Worm (Caenorhabditis elegans): ENCODE data around the gene mdt-27.

The mdt-27 gene

DNA sequence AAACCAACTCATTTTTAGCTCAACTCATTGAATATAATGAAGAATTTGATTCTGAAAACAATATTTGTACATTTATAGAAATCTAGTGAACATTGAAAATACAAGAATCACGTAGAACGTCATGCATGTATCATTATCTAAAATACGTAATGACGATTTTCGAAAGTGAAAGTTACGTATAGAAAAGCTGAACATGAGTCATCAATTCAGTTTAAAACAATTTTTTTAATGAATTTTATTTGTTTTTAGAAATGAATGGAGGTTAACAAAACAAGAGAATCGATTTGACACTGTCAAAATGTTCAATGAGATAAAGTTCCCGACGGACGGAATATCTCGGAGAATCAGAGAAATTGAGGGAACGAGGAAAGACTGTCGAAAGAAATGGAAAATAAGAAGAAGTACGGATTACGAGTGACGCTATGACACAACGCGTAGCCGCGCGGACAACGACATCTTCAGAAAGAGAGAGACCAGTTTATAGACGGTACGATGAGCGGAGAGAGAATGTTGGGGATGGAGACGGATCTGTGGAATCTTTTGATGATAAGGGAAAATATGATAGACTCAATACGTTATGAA lies 31.7 kb downstream of the mdt-27 start, which contains the start of gene ptr-1:
Gene ptr-1 (minus strand): TSS at position 51 of the 582 bp plus-strand sequence.
- no peak for TF ChIP-seq tra-4 (tag; optimal IDR thresholded peaks at IDR 0.05)
- TF ChIP-seq B0310.2 (tag; optimal IDR thresholded peaks at IDR 0.05), result no peak
- TF ChIP-seq tbx-37 (GFP tag; conservative IDR thresholded peaks at IDR 0.05), result no peak
- TF ChIP-seq ets-7 (tag; optimal IDR thresholded peaks at IDR 0.05), result no peak
- TF ChIP-seq pes-1 (GFP tag; IDR thresholded peaks at IDR 0.05), result no peak
- TF ChIP-seq hmbx-1 (tag; optimal IDR thresholded peaks at IDR 0.05), result no peak
- no peak for TF ChIP-seq aly-1 (tag; optimal IDR thresholded peaks at IDR 0.05)
- TF ChIP-seq tbx-11 (GFP tag; IDR thresholded peaks at IDR 0.05), result no peak
- no peak for TF ChIP-seq F13C5.2 (tag; optimal IDR thresholded peaks at IDR 0.05)
- no peak for TF ChIP-seq flt-1 (GFP tag; IDR thresholded peaks at IDR 0.05)
- TF ChIP-seq hmg-4 (GFP tag; optimal IDR thresholded peaks at IDR 0.05), result no peak
- TF ChIP-seq ama-1 (optimal IDR thresholded peaks at IDR 0.05), result no peak
- no peak for TF ChIP-seq ceh-13 (GFP tag; optimal IDR thresholded peaks at IDR 0.05)
- TF ChIP-seq hnd-1 (tag; optimal IDR thresholded peaks at IDR 0.05), result no peak
- TF ChIP-seq ceh-36 (tag; optimal IDR thresholded peaks at IDR 0.05), result no peak
- no peak for TF ChIP-seq sea-1 (GFP tag; conservative IDR thresholded peaks at IDR 0.05)

DNA sequence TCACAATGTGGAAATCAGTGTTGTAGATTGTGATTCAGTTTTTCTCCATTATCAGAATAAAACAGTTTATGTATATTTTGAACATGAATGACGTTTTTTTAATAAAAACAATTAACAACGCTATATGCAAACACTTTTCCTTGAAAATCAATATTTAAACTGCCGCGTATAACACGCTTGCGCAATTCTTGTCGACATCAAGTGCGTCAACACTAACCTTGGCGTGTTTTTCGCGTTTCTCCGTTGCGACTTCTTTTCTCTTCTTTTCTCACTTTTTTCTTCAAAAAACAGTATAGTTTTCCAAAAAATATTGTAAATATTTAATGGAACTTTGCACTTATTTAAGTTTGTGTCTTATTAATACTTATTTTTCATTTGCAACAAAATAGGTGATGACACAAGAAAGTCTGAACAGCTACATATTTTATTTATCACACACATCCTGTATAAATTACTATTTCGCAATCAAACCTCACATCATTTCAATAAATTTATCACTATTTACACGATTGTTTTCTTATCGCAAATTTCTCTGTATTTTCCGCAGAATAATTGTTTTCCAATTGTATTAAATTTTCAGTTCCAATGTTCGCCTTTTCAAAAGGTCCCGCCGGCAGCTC lies 38.1 kb downstream of the mdt-27 start, which contains the start of gene spas-1:
Gene spas-1 (plus strand): TSS at position 572 of the 620 bp plus-strand sequence.
- no peak for TF ChIP-seq ets-7 (tag; optimal IDR thresholded peaks at IDR 0.05)
- no peak for TF ChIP-seq ceh-13 (GFP tag; optimal IDR thresholded peaks at IDR 0.05)
- no peak for TF ChIP-seq pes-1 (GFP tag; IDR thresholded peaks at IDR 0.05)
- TF ChIP-seq scrt-1 (GFP tag; IDR thresholded peaks at IDR 0.05), result no peak
- no peak for TF ChIP-seq flt-1 (GFP tag; IDR thresholded peaks at IDR 0.05)
- peak; percentile 57; the same call in 1 of the 2 replicates for TF ChIP-seq tbx-11 (GFP tag; IDR thresholded peaks at IDR 0.05)
- no peak for TF ChIP-seq B0310.2 (tag; optimal IDR thresholded peaks at IDR 0.05)
- TF ChIP-seq F13C5.2 (tag; optimal IDR thresholded peaks at IDR 0.05), result peak; percentile 84
- no peak for TF ChIP-seq ama-1 (optimal IDR thresholded peaks at IDR 0.05)
- TF ChIP-seq tbx-37 (GFP tag; conservative IDR thresholded peaks at IDR 0.05), result no peak; the same call in 1 of the 2 replicates
- no peak for TF ChIP-seq sea-1 (GFP tag; conservative IDR thresholded peaks at IDR 0.05)
- TF ChIP-seq ceh-36 (tag; optimal IDR thresholded peaks at IDR 0.05), result peak; percentile 35
- no peak for TF ChIP-seq hmg-4 (GFP tag; optimal IDR thresholded peaks at IDR 0.05)
- TF ChIP-seq tra-4 (tag; optimal IDR thresholded peaks at IDR 0.05), result no peak
- no peak for TF ChIP-seq aly-1 (tag; optimal IDR thresholded peaks at IDR 0.05)
- TF ChIP-seq hnd-1 (tag; optimal IDR thresholded peaks at IDR 0.05), result peak; percentile 36
- TF ChIP-seq hmbx-1 (tag; optimal IDR thresholded peaks at IDR 0.05), result no peak

DNA sequence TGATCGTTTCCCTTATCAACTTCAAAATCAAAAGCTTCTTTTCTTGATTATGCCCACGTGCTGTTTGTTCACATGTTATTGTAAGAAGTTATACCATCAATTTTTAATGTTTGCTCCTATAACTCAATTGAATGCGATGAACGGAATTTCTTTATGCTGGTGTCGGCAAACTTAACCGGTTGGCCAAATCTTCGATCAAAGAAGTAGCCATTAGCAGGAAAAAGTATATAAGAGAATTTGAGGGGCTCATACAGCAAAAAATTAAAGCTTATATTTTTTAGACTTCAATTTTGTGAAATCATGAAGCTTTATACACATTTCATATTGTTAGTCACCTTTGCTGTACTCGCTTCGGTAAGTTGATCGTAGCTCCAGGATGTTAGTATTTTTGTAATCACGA lies 39.7 kb downstream of the mdt-27 start, which contains the start of gene pqn-16:
Gene pqn-16 (plus strand): TSS at position 301 of the 400 bp plus-strand sequence.
- TF ChIP-seq ets-7 (tag; optimal IDR thresholded peaks at IDR 0.05) (no peak), pes-1 (GFP tag; IDR thresholded peaks at IDR 0.05) (no peak), tbx-37 (GFP tag; conservative IDR thresholded peaks at IDR 0.05) (no peak), hmg-4 (GFP tag; optimal IDR thresholded peaks at IDR 0.05) (no peak), aly-1 (tag; optimal IDR thresholded peaks at IDR 0.05) (no peak), sea-1 (GFP tag; conservative IDR thresholded peaks at IDR 0.05) (no peak), tra-4 (tag; optimal IDR thresholded peaks at IDR 0.05) (no peak)

DNA sequence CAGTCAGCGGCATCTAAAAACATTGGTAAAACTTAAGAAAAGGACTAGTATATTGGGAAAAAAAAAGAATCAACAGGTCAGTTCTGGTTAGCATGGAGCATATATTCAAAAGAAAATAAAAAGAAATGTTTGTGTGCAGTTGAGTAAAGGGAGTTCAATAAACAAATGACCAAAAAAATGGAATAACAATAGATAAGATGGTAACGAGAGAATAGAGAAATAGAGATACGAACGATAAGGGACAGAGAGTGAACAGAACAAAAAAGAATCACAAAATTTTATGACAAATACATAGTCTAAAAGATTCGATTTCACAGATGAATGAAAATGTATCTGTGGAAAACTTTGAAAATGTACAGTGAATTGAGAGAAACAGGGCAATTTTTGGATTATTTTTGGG lies 40.5 kb downstream of the mdt-27 start, which contains the start of gene gad-3:
Gene gad-3 (minus strand): TSS at position 17 of the 400 bp plus-strand sequence.
- TF ChIP-seq ama-1 (optimal IDR thresholded peaks at IDR 0.05) (no peak), F13C5.2 (tag; optimal IDR thresholded peaks at IDR 0.05) (no peak), hmbx-1 (tag; optimal IDR thresholded peaks at IDR 0.05) (no peak), B0310.2 (tag; optimal IDR thresholded peaks at IDR 0.05) (no peak), ceh-36 (tag; optimal IDR thresholded peaks at IDR 0.05) (no peak), ets-7 (tag; optimal IDR thresholded peaks at IDR 0.05) (no peak), ceh-13 (GFP tag; optimal IDR thresholded peaks at IDR 0.05) (no peak), flt-1 (GFP tag; IDR thresholded peaks at IDR 0.05) (no peak), tbx-37 (GFP tag; conservative IDR thresholded peaks at IDR 0.05) (no peak), hnd-1 (tag; optimal IDR thresholded peaks at IDR 0.05) (no peak), sea-1 (GFP tag; conservative IDR thresholded peaks at IDR 0.05) (no peak), scrt-1 (GFP tag; IDR thresholded peaks at IDR 0.05) (no peak), aly-1 (tag; optimal IDR thresholded peaks at IDR 0.05) (no peak), hmg-4 (GFP tag; optimal IDR thresholded peaks at IDR 0.05) (no peak)

DNA sequence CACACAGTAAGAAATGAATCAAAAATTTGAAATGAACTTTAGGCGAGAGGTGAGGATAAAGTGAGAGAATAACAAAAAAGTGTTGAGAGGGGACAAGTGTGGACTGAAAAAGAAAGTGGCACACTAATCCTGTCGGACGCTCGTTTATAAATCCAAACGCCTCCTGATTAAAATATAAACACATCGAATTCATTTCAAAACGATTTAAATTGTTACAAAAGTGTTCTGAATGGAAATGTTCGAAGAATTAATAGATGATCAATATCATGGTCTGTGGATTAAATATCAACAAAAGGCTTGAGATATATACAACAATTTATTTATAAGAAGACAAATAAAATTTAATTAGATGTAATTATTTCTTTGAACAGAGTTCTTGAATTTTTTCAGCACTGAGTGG lies 45.4 kb downstream of the mdt-27 start, which contains the start of gene B0222.11:
Gene B0222.11 (minus strand): TSS at position 101 of the 400 bp plus-strand sequence.
- TF ChIP-seq flt-1 (GFP tag; IDR thresholded peaks at IDR 0.05) (no peak), hmg-4 (GFP tag; optimal IDR thresholded peaks at IDR 0.05) (no peak), hnd-1 (tag; optimal IDR thresholded peaks at IDR 0.05) (no peak), ceh-13 (GFP tag; optimal IDR thresholded peaks at IDR 0.05) (no peak), hmbx-1 (tag; optimal IDR thresholded peaks at IDR 0.05) (no peak), aly-1 (tag; optimal IDR thresholded peaks at IDR 0.05) (no peak), F13C5.2 (tag; optimal IDR thresholded peaks at IDR 0.05) (no peak), scrt-1 (GFP tag; IDR thresholded peaks at IDR 0.05) (no peak), tbx-37 (GFP tag; conservative IDR thresholded peaks at IDR 0.05) (no peak)

DNA sequence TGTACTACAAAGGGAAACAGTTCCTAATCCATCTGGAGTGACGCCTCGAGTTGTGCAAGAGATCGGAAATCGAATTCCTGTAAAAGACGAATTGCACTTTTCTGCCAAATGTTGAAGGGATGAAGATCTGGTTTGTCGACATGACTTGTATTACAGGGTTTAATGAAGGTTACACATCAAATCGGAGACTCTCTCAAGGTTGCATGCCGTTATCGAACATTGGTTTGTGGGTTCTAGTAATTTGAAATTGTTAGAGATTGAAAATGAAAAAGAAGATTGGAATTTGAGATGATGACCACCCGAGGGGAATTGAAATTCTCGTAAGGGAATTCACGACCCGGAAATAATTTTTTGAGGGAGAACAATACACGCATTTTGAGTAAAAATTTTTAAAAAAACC lies 47.1 kb downstream of the mdt-27 start:
- TF ChIP-seq B0310.2 (tag; optimal IDR thresholded peaks at IDR 0.05) (no peak), hmg-4 (GFP tag; optimal IDR thresholded peaks at IDR 0.05) (no peak), hmbx-1 (tag; optimal IDR thresholded peaks at IDR 0.05) (no peak), tbx-11 (GFP tag; IDR thresholded peaks at IDR 0.05) (no peak), scrt-1 (GFP tag; IDR thresholded peaks at IDR 0.05) (no peak), tbx-37 (GFP tag; conservative IDR thresholded peaks at IDR 0.05) (no peak)

DNA sequence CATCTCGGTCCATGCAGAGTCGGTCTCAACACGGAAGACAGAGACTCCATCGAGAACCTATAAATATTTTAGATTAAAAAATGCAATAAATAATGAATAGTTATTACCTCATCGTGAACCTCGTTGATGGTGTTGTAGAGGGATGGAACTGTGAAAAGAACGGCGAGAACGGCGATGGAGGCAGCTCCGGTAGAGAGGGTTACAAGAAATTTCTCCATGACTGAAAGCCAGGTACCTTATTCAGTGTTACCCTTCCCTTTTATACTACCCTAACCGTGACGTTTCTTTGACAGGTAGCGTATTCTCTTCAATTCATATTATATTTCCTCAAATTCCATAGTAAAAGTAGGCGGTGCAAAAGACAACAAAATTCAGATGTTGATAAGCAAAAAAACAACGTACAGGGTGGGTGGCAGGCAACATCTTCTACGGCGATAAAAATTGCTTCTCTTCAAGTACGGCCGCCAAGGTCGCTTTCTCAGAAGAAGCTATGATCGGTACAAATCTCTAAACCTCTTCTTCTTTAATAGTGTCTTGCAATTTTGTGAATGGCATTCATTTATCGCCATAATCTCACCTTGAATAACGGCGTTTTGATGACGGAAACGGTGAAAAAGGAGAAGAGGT lies 48.3 kb downstream of the mdt-27 start, which contains the start of gene col-10:
Gene col-10 (minus strand): TSS at position 235 of the 627 bp plus-strand sequence.
- TF ChIP-seq F13C5.2 (tag; optimal IDR thresholded peaks at IDR 0.05) (no peak), scrt-1 (GFP tag; IDR thresholded peaks at IDR 0.05) (no peak), sea-1 (GFP tag; conservative IDR thresholded peaks at IDR 0.05) (no peak), hnd-1 (tag; optimal IDR thresholded peaks at IDR 0.05) (no peak), aly-1 (tag; optimal IDR thresholded peaks at IDR 0.05) (no peak), pes-1 (GFP tag; IDR thresholded peaks at IDR 0.05) (no peak), ceh-36 (tag; optimal IDR thresholded peaks at IDR 0.05) (no peak), B0310.2 (tag; optimal IDR thresholded peaks at IDR 0.05) (no peak), ets-7 (tag; optimal IDR thresholded peaks at IDR 0.05) (no peak), tra-4 (tag; optimal IDR thresholded peaks at IDR 0.05) (no peak), hmg-4 (GFP tag; optimal IDR thresholded peaks at IDR 0.05) (no peak), tbx-37 (GFP tag; conservative IDR thresholded peaks at IDR 0.05) (no peak), ama-1 (optimal IDR thresholded peaks at IDR 0.05) (no peak), ceh-13 (GFP tag; optimal IDR thresholded peaks at IDR 0.05) (no peak)
